Fruit fly (Drosophila melanogaster) whole organism, wandering third instar larva: ENCODE measurements around the gene Atac1.
A peak's percentile ranks its signal among the peaks of the same experiment; 100 is the strongest.

Experiments used
- Abd-B ChIP-seq: fragments of >200 bp; optimal IDR thresholded peaks from 2 replicates; lab custom pipeline; 2017; ENCODE audit warnings: missing biosample characterization, missing genetic modification characterization
- CG9705 ChIP-seq: fragments of 200-800 bp; sonication (Bioruptor generic); optimal IDR thresholded peaks from 2 replicates; lab custom pipeline; 2018; ENCODE audit warnings: missing biosample characterization, mild to moderate bottlenecking, missing genetic modification characterization
- CrebA ChIP-seq: fragments of 200-800 bp; sonication (Bioruptor generic); optimal IDR thresholded peaks from 2 replicates; lab custom pipeline; 2016; ENCODE audit warnings: missing biosample characterization, mild to moderate bottlenecking, missing genetic modification characterization, borderline replicate concordance
- Dif ChIP-seq: fragments of 200-275, 200-300 bp; sonication (Bioruptor generic); optimal IDR thresholded peaks from 2 replicates; lab custom pipeline; 2018; ENCODE audit warnings: missing biosample characterization, missing genetic modification characterization; ENCODE audit not compliant: partially characterized antibody
- GATAd ChIP-seq: sonication (Bioruptor generic); optimal IDR thresholded peaks from 2 replicates; lab custom pipeline; 2016; ENCODE audit warnings: missing biosample characterization, missing genetic modification characterization
- Hnf4 ChIP-seq: fragments of 200-800 bp; sonication (Bioruptor generic); optimal IDR thresholded peaks from 2 replicates; lab custom pipeline; 2016; ENCODE audit warnings: missing biosample characterization, mild to moderate bottlenecking, missing genetic modification characterization
- Hr78 ChIP-seq: fragments of >200 bp; optimal IDR thresholded peaks from 2 replicates; lab custom pipeline; 2017; ENCODE audit warnings: missing biosample characterization, missing genetic modification characterization
- Hr83 ChIP-seq: fragments of 200-300 bp; sonication (Bioruptor generic); optimal IDR thresholded peaks from 2 replicates; lab custom pipeline; 2016; ENCODE audit warnings: missing biosample characterization, mild to moderate bottlenecking, missing genetic modification characterization, moderate library complexity; ENCODE audit not compliant: poor library complexity, severe bottlenecking
- Jra ChIP-seq: sonication (Bioruptor generic); optimal IDR thresholded peaks from 2 replicates; lab custom pipeline; 2016; ENCODE audit warnings: missing biosample characterization, missing genetic modification characterization
- Mio ChIP-seq: sonication (Bioruptor generic); optimal IDR thresholded peaks from 2 replicates; lab custom pipeline; 2016; ENCODE audit warnings: missing biosample characterization, missing genetic modification characterization
- Myc ChIP-seq: fragments of >200 bp; optimal IDR thresholded peaks from 2 replicates; lab custom pipeline; 2017
- N ChIP-seq: fragments of >200 bp; optimal IDR thresholded peaks from 2 replicates; lab custom pipeline; 2018; ENCODE audit warnings: missing biosample characterization, missing external identifiers, missing genetic modification characterization
- OdsH ChIP-seq: fragments of 200-800 bp; sonication (Bioruptor generic); optimal IDR thresholded peaks from 2 replicates; lab custom pipeline; 2016; ENCODE audit warnings: missing biosample characterization, mild to moderate bottlenecking, missing genetic modification characterization
- Rel ChIP-seq, 2 experiments: fragments of 200-800 bp; sonication (Bioruptor generic) in 1 of 2; optimal IDR thresholded peaks; 2 replicates in 1 of 2; 3 replicates in 1 of 2; lab custom pipeline; 2016 to 2019; ENCODE audit warnings: mild to moderate bottlenecking in 2 of 2, missing biosample characterization in 2 of 2, missing genetic modification characterization in 2 of 2, moderate library complexity in 1 of 2
- Vsx2 ChIP-seq: fragments of 200-300, 225-300 bp; sonication (Bioruptor generic); optimal IDR thresholded peaks from 2 replicates; lab custom pipeline; 2018; ENCODE audit warnings: missing biosample characterization, missing genetic modification characterization; ENCODE audit not compliant: partially characterized antibody
- br ChIP-seq: fragments of 200-800 bp; sonication (Bioruptor generic); optimal IDR thresholded peaks from 2 replicates; lab custom pipeline; 2016; ENCODE audit warnings: missing biosample characterization, missing genetic modification characterization
- dl ChIP-seq, 2 experiments: fragments of 175-275, 200-275 bp in 1 of 2; fragments of 200-275 bp in 1 of 2; sonication (Bioruptor generic); optimal IDR thresholded peaks; lab custom pipeline; 2018; ENCODE audit warnings: mild to moderate bottlenecking in 2 of 2, missing biosample characterization in 2 of 2, missing genetic modification characterization in 2 of 2, moderate library complexity in 2 of 2; ENCODE audit not compliant: partially characterized antibody in 2 of 2, insufficient read depth in 1 of 2
- ey ChIP-seq: fragments of 200-800 bp; sonication (Bioruptor generic); optimal IDR thresholded peaks from 2 replicates; lab custom pipeline; 2016; ENCODE audit warnings: missing biosample characterization, missing genetic modification characterization
- foxo ChIP-seq, 2 experiments: fragments of 200-800 bp; sonication (Bioruptor generic); optimal IDR thresholded peaks; 2 replicates in 1 of 2; 3 replicates in 1 of 2; lab custom pipeline; 2016 to 2017; ENCODE audit warnings: missing biosample characterization in 2 of 2, missing genetic modification characterization in 2 of 2
- fru ChIP-seq: fragments of 200-800 bp; sonication (Bioruptor generic); optimal IDR thresholded peaks from 3 replicates; lab custom pipeline; 2016; ENCODE audit warnings: missing biosample characterization, mild to moderate bottlenecking, missing genetic modification characterization
- h ChIP-seq: fragments of 200-800 bp; sonication (Bioruptor generic); optimal IDR thresholded peaks from 3 replicates; lab custom pipeline; 2016; ENCODE audit warnings: missing biosample characterization, mild to moderate bottlenecking, missing genetic modification characterization
- jim ChIP-seq: fragments of 175-275, 200-325 bp; sonication (Bioruptor generic); optimal IDR thresholded peaks from 2 replicates; lab custom pipeline; 2016; ENCODE audit warnings: missing biosample characterization, mild to moderate bottlenecking, missing genetic modification characterization
- lola ChIP-seq: fragments of >200 bp; optimal IDR thresholded peaks from 2 replicates; lab custom pipeline; 2017; ENCODE audit warnings: missing biosample characterization, missing genetic modification characterization
- pan ChIP-seq: fragments of >200 bp; optimal IDR thresholded peaks from 2 replicates; lab custom pipeline; 2017
- psq ChIP-seq: fragments of 200-800 bp; sonication (Bioruptor generic); optimal IDR thresholded peaks from 3 replicates; lab custom pipeline; 2017; ENCODE audit warnings: missing biosample characterization, mild to moderate bottlenecking, missing genetic modification characterization, moderate library complexity
- rgr ChIP-seq: fragments of 200-800 bp; sonication (Bioruptor generic); optimal IDR thresholded peaks from 3 replicates; lab custom pipeline; 2016; ENCODE audit warnings: missing biosample characterization, mild to moderate bottlenecking, missing genetic modification characterization
- tai ChIP-seq: sonication (Bioruptor generic); optimal IDR thresholded peaks from 2 replicates; lab custom pipeline; 2016; ENCODE audit warnings: missing biosample characterization, missing genetic modification characterization
- woc ChIP-seq: sonication (Bioruptor generic); optimal IDR thresholded peaks from 2 replicates; lab custom pipeline; 2016; ENCODE audit warnings: missing biosample characterization, mild to moderate bottlenecking, missing genetic modification characterization

Atac1 gene

DNA sequence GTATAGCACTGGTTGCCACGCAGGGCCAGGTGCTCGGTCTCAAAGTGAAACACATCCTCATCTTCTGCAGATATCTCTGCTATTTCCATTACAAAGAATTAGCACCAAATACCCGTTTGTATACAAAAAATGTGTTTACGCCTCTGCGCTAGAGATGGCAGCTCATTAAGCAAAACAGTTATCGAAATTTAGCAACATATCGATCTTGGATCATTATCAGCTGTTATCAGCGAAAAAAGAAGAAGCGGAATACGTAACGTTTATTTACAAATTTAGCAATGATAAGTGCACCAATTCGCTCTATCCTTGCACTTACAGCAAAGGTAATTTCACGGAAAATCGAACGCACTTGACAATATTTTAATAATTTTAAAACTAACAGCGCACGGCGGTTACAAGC lies at the start of gene Atac1, which contains the start of gene Hmgcl:
Gene Atac1 (minus strand): TSS at position 164 of the 400 bp plus-strand sequence.
Gene Hmgcl (plus strand): TSS at position 213 of the 400 bp plus-strand sequence.
- TF ChIP-seq N (GFP tag; lab: Kevin White, UChicago) (no peak), Jra (GFP tag; lab: Kevin White, UChicago) (no peak), Vsx2 (GFP tag; lab: Kevin White, UChicago) (no peak), Rel (GFP tag; optimal IDR thresholded peaks at IDR 0.05; lab: Kevin White, UChicago) (no peak), Rel (tag; optimal IDR thresholded peaks at IDR 0.05; lab: Kevin White, UChicago) (no peak), CG9705 (GFP tag; lab: Kevin White, UChicago) (no peak), rgr (GFP tag; lab: Kevin White, UChicago) (no peak), GATAd (GFP tag; lab: Kevin White, UChicago) (no peak), Hnf4 (GFP tag; lab: Kevin White, UChicago) (no peak)
- TF ChIP-seq, all 38 proteins: peak for 0

DNA sequence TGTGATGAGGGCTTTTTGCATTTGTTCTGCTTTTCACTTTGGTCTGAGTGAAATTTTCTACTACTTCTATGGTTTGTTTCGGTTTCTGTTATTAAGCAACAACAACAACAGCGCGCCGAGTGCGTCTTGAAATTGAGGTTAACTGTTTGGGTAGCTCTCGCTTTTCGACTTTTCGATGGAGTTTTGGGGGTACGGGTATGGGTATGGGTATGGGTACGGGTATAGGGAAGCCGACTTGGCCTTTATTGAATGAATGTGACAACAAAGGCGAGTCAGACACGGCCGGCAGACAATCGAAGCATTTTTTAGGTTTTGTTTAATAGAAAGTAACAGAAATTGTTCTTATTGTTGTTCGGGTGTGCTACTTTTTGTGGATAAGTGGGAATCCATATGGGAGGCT lies 47.4 kb upstream of the Atac1 start:
- TF ChIP-seq Rel (GFP tag; optimal IDR thresholded peaks at IDR 0.05; lab: Kevin White, UChicago) (no peak), Rel (tag; optimal IDR thresholded peaks at IDR 0.05; lab: Kevin White, UChicago) (no peak)

DNA sequence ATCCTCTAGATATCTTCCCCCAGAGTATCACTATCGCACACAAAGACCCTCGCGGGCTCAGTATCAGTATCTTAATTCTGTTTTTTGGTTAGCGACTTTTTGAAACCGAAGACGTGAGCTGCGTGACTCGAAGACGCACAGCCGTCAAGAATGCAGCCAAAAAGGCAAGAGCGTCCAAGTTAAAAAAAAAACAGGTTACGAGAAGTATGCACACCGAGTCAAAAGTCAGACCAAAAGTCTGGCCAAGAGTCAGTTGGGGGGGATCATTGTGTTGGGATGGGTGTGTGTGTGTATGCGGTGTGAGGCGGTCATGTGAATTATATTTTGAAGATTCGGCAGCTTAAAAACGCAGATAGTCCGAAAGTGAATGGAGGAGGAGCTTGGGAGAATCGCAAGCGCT lies 45.4 kb upstream of the Atac1 start:
- TF ChIP-seq CrebA (GFP tag; lab: Kevin White, UChicago), result peak; percentile 52
- no peak for TF ChIP-seq foxo (GFP tag; optimal IDR thresholded peaks at IDR 0.05; lab: Kevin White, UChicago)
- TF ChIP-seq Vsx2 (GFP tag; lab: Kevin White, UChicago), result peak; percentile 38

DNA sequence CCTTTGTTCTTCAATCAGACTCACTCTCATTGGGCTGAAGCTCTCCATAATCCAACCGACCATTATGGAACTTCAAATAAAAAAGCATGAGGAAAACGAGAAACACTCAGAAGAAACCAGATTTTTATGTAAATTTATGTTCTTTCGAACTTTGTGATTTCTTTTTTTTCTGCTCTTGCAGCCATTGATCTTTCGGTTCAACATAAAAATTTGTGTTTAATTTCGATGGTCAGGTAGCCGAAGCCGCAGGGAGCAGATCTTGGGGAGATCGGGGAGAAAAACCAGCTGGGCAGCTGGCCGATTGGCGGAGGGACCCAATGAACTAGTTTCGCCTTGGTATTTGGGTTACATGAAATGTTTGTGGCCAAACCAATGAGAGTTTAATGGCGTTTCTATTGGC lies 44.2 kb upstream of the Atac1 start:
- TF ChIP-seq br, result no peak
- TF ChIP-seq rgr (GFP tag; lab: Kevin White, UChicago), result no peak
- no peak for TF ChIP-seq fru (GFP tag; lab: Kevin White, UChicago)
- no peak for TF ChIP-seq pan (lab: Kevin White, UChicago)
- no peak for TF ChIP-seq ey (GFP tag; lab: Kevin White, UChicago)
- TF ChIP-seq CG9705 (GFP tag; lab: Kevin White, UChicago), result no peak
- TF ChIP-seq GATAd (GFP tag; lab: Kevin White, UChicago), result no peak
- no peak for TF ChIP-seq tai
- TF ChIP-seq Hnf4 (GFP tag; lab: Kevin White, UChicago), result no peak

DNA sequence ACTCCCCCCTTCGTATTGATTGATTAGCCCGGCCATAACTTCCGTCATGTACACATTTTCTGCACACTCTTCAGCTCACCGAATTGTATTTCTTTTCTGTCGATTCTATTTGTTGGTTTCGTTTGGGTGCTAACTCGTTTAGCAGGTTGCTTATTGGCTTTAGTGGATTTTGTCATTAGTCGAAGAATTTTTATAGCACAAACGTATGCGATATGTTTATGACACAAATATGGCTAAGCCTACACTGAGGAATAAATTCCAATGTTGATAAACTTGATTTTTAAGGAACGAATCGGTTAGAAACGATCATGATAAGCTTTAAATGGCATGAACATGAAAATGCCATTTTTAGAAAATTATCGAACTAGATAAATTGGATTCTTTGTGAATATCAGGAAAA lies 38.6 kb upstream of the Atac1 start:
- TF ChIP-seq CG9705 (GFP tag; lab: Kevin White, UChicago) (no peak), Hr83 (no peak), Abd-B (GFP tag; lab: Kevin White, UChicago) (no peak), Hnf4 (GFP tag; lab: Kevin White, UChicago) (no peak)

DNA sequence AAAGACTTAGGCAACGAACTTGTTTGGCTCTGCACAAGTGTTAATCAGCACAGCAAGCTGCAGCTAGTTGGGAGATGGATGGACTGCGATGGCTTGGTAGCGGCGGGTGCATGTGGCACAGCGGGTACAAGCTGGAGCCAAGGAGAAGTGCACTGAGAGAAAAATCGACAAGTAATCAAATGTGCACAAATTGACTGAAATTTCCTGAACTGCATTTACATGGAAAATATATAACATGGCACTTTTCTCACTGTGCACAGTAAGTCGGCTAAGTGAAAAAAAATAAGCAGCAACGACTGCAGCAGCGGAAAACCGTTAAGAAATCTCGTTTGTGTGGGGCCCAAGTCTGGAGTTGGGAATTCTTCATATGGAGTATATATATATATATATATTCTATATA lies 31.0 kb upstream of the Atac1 start:
- peak in 1 of 2 experiments; percentile 24 for TF ChIP-seq foxo (GFP tag; optimal IDR thresholded peaks at IDR 0.05; lab: Kevin White, UChicago)
- peak; percentile 20 for TF ChIP-seq h (GFP tag; lab: Kevin White, UChicago)
- peak; percentile 3 for TF ChIP-seq rgr (GFP tag; lab: Kevin White, UChicago)
- no peak for TF ChIP-seq br
- peak; percentile 45 for TF ChIP-seq fru (GFP tag; lab: Kevin White, UChicago)

DNA sequence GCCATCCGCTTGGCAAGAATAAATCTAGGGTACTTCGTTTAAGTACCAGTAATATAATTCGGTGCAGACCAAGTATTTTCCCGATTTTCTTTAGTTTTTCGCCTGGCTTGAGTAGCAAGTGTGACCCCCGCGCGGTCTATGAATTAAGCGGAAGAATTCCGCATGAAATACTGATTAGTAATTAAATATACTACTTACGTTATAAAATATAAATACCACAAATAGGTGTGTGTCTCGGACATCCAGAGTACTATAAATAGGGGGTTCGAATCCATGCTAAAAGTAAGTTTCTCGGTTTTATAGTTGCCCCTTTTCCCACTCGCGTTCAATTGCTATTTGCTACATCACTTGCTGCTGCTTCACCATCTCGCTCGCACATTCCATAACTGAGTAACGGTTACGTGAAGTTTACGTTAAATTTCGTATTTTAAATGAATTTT lies 11.5 kb upstream of the Atac1 start, which contains the start of gene snRNP-U1-70K:
Gene snRNP-U1-70K (minus strand): TSS at position 141 of the 440 bp plus-strand sequence.
- TF ChIP-seq dl (GFP tag; optimal IDR thresholded peaks at IDR 0.05; lab: Kevin White, UChicago; ENCODE audit: insufficient read depth in 1 of 2, partially characterized antibody in 2 of 2), result peak in 1 of 2 experiments; percentile 70
- TF ChIP-seq psq, result no peak
- TF ChIP-seq GATAd (GFP tag; lab: Kevin White, UChicago), result no peak
- TF ChIP-seq Vsx2 (GFP tag; lab: Kevin White, UChicago), result no peak
- TF ChIP-seq N (GFP tag; lab: Kevin White, UChicago), result no peak
- no peak for TF ChIP-seq OdsH (GFP tag; lab: Kevin White, UChicago)
- no peak for TF ChIP-seq CG9705 (GFP tag; lab: Kevin White, UChicago)
- no peak for TF ChIP-seq Mio (GFP tag; lab: Kevin White, UChicago)
- TF ChIP-seq rgr (GFP tag; lab: Kevin White, UChicago), result no peak
- no peak for TF ChIP-seq jim (GFP tag; lab: Kevin White, UChicago)
- no peak for TF ChIP-seq woc (GFP tag; lab: Kevin White, UChicago)
- TF ChIP-seq Rel (GFP tag; optimal IDR thresholded peaks at IDR 0.05; lab: Kevin White, UChicago), result no peak
- peak; percentile 39 for TF ChIP-seq Rel (tag; optimal IDR thresholded peaks at IDR 0.05; lab: Kevin White, UChicago)
- peak; percentile 92 for TF ChIP-seq Dif (GFP tag; lab: Kevin White, UChicago)
- peak; percentile 76 for TF ChIP-seq Myc (lab: Kevin White, UChicago)
- TF ChIP-seq lola (GFP tag; lab: Kevin White, UChicago), result no peak
- TF ChIP-seq Hr78 (GFP tag; lab: Kevin White, UChicago), result no peak
- TF ChIP-seq fru (GFP tag; lab: Kevin White, UChicago), result peak; percentile 66
- TF ChIP-seq ey (GFP tag; lab: Kevin White, UChicago), result no peak
- no peak for TF ChIP-seq h (GFP tag; lab: Kevin White, UChicago)
- TF ChIP-seq, all 38 proteins: peak for 5
